Fruit fly (Drosophila melanogaster) whole organism, embryonic: ENCODE results near the gene RpL8.

Experiments used
- Ada2b ChIP-seq: fragments of 200-800 bp; sonication (Bioruptor generic); IDR thresholded peaks from 2 replicates; pipeline ENCODE4 v1.3.6; 2022; ENCODE audit warnings: missing biosample characterization, missing genetic modification characterization
- CG10267 ChIP-seq: fragments of 200-800 bp; sonication (Bioruptor generic); optimal IDR thresholded peaks from 2 replicates; lab custom pipeline; 2018; ENCODE audit warnings: missing biosample characterization, mild to moderate bottlenecking, missing genetic modification characterization, moderate library complexity
- CG10274 ChIP-seq: fragments of 200-800 bp; sonication (Bioruptor generic); optimal IDR thresholded peaks from 3 replicates; lab custom pipeline; 2017; ENCODE audit warnings: missing biosample characterization, mild to moderate bottlenecking, missing genetic modification characterization
- CG10321 ChIP-seq: fragments of 200-800 bp; sonication (Bioruptor generic); IDR thresholded peaks from 2 replicates; pipeline ENCODE4 v1.3.6; 2022; ENCODE audit warnings: missing biosample characterization, missing genetic modification characterization
- CG10979 ChIP-seq: fragments of 200-800 bp; sonication (Bioruptor generic); optimal IDR thresholded peaks from 2 replicates; lab custom pipeline; 2018; ENCODE audit warnings: missing biosample characterization, mild to moderate bottlenecking, missing genetic modification characterization, moderate library complexity
- CG11085 ChIP-seq: fragments of 200-800 bp; sonication (Bioruptor generic); IDR thresholded peaks from 2 replicates; pipeline ENCODE4 v1.3.6; 2022; ENCODE audit warnings: missing biosample characterization, missing genetic modification characterization
- CG11560 ChIP-seq: fragments of 200-800 bp; sonication (Bioruptor generic); IDR thresholded peaks from 3 replicates; pipeline ENCODE4 v1.3.6; 2022; ENCODE audit warnings: missing biosample characterization, missing genetic modification characterization
- CG1233 ChIP-seq: fragments of 200-800 bp; sonication (Bioruptor generic); optimal IDR thresholded peaks from 4 replicates; lab custom pipeline; 2018; ENCODE audit warnings: missing biosample characterization, mild to moderate bottlenecking, missing genetic modification characterization
- CG12769 ChIP-seq: fragments of 200-800 bp; sonication (Bioruptor generic); optimal IDR thresholded peaks from 2 replicates; lab custom pipeline; 2019; ENCODE audit warnings: missing biosample characterization, mild to moderate bottlenecking, missing genetic modification characterization, moderate library complexity
- CG14667 ChIP-seq: fragments of 200-800 bp; sonication (Bioruptor generic); IDR thresholded peaks from 2 replicates; pipeline ENCODE4 v1.3.6; 2022; ENCODE audit warnings: missing biosample characterization, missing genetic modification characterization
- CG16815 ChIP-seq: fragments of 200-800 bp; sonication (Bioruptor generic); optimal IDR thresholded peaks from 3 replicates; lab custom pipeline; 2017; ENCODE audit warnings: missing biosample characterization, mild to moderate bottlenecking, missing genetic modification characterization
- CG16863 ChIP-seq: fragments of 200-800 bp; sonication (Bioruptor generic); optimal IDR thresholded peaks from 3 replicates; lab custom pipeline; 2016; ENCODE audit warnings: missing biosample characterization, missing genetic modification characterization
- CG3065 ChIP-seq: fragments of 200-800 bp; sonication (Bioruptor generic); optimal IDR thresholded peaks from 2 replicates; lab custom pipeline; 2016; ENCODE audit warnings: missing biosample characterization, missing genetic modification characterization
- CG34224 ChIP-seq: fragments of 200-800 bp; sonication (Bioruptor generic); IDR thresholded peaks from 3 replicates; pipeline ENCODE4 v1.3.6; 2022; ENCODE audit warnings: missing biosample characterization, missing genetic modification characterization; ENCODE audit not compliant: partially characterized antibody
- CG34422 ChIP-seq: fragments of 200-800 bp; sonication (Bioruptor generic); IDR thresholded peaks from 3 replicates; pipeline ENCODE4 v1.3.6; 2022; ENCODE audit warnings: missing biosample characterization, missing genetic modification characterization
- CG3726 ChIP-seq: fragments of 200-800 bp; sonication (Bioruptor generic); IDR thresholded peaks from 3 replicates; pipeline ENCODE4, ENCODE4 v1.3.6; 2022; ENCODE audit warnings: missing biosample characterization, missing genetic modification characterization
- CG5953 ChIP-seq: fragments of 200-800 bp; sonication (Bioruptor generic); IDR thresholded peaks from 2 replicates; pipeline ENCODE4 v1.3.6; 2022; ENCODE audit warnings: missing biosample characterization, missing genetic modification characterization
- CG6654 ChIP-seq: fragments of 200-800 bp; sonication (Bioruptor generic); optimal IDR thresholded peaks from 2 replicates; lab custom pipeline; 2017; ENCODE audit warnings: missing biosample characterization, mild to moderate bottlenecking, missing genetic modification characterization
- CG9817 ChIP-seq: fragments of 200-800 bp; sonication (Bioruptor generic); optimal IDR thresholded peaks from 2 replicates; lab custom pipeline; 2018; ENCODE audit warnings: missing biosample characterization, mild to moderate bottlenecking, missing genetic modification characterization, moderate library complexity
- CoRest ChIP-seq: fragments of 200-800 bp; sonication (Bioruptor generic); optimal IDR thresholded peaks from 3 replicates; lab custom pipeline; 2018; ENCODE audit warnings: missing biosample characterization, mild to moderate bottlenecking, missing genetic modification characterization, moderate library complexity
- Dek ChIP-seq: fragments of 200-800 bp; sonication (Bioruptor generic); optimal IDR thresholded peaks from 3 replicates; lab custom pipeline; 2019; ENCODE audit warnings: missing biosample characterization, mild to moderate bottlenecking, missing genetic modification characterization, moderate library complexity
- Hsf ChIP-seq: fragments of 200-800 bp; sonication (Bioruptor generic); optimal IDR thresholded peaks from 3 replicates; lab custom pipeline; 2016; ENCODE audit warnings: missing biosample characterization, missing genetic modification characterization
- Lpt ChIP-seq: fragments of >200 bp; optimal IDR thresholded peaks from 2 replicates; lab custom pipeline; 2018; ENCODE audit warnings: missing biosample characterization, missing genetic modification characterization
- Mes4 ChIP-seq: fragments of 200-800 bp; sonication (Bioruptor generic); optimal IDR thresholded peaks from 2 replicates; lab custom pipeline; 2016; ENCODE audit warnings: missing biosample characterization, missing genetic modification characterization
- Ptx1 ChIP-seq: fragments of 200-800 bp; sonication (Bioruptor generic); IDR thresholded peaks from 2 replicates; pipeline ENCODE4 v1.3.6; 2022; ENCODE audit warnings: missing biosample characterization, missing genetic modification characterization
- Tbp ChIP-seq: fragments of >200 bp; optimal IDR thresholded peaks from 2 replicates; lab custom pipeline; 2018; ENCODE audit warnings: missing biosample characterization, missing genetic modification characterization
- ase ChIP-seq: fragments of 200-800 bp; sonication (Bioruptor generic); IDR thresholded peaks from 3 replicates; pipeline ENCODE4 v1.3.6; 2022; ENCODE audit warnings: missing biosample characterization, missing genetic modification characterization
- ato ChIP-seq: fragments of 200-800 bp; sonication (Bioruptor generic); IDR thresholded peaks from 2 replicates; pipeline ENCODE4 v1.3.6; 2022; ENCODE audit warnings: missing biosample characterization, missing genetic modification characterization; ENCODE audit not compliant: partially characterized antibody
- chm ChIP-seq: fragments of 200-800 bp; sonication (Bioruptor generic); IDR thresholded peaks from 2 replicates; pipeline ENCODE4 v1.3.6; 2022; ENCODE audit warnings: missing biosample characterization, missing genetic modification characterization
- chn ChIP-seq: fragments of 200-800 bp; sonication (Bioruptor generic); optimal IDR thresholded peaks from 2 replicates; lab custom pipeline; 2016; ENCODE audit warnings: missing biosample characterization, missing genetic modification characterization
- da ChIP-seq: fragments of 200-800 bp; sonication (Bioruptor generic); optimal IDR thresholded peaks from 2 replicates; lab custom pipeline; 2016; ENCODE audit warnings: missing biosample characterization, missing genetic modification characterization
- eve ChIP-seq, 2 experiments: fragments of >200 bp; optimal IDR thresholded peaks; 2 replicates each; lab custom pipeline; 2017; ENCODE audit warnings: missing biosample characterization in 2 of 2, missing genetic modification characterization in 2 of 2
- eyg ChIP-seq: fragments of 200-800 bp; sonication (Bioruptor generic); optimal IDR thresholded peaks from 3 replicates; lab custom pipeline; 2016; ENCODE audit warnings: missing biosample characterization, missing genetic modification characterization
- gce ChIP-seq: fragments of 200-800 bp; sonication (Bioruptor generic); IDR thresholded peaks from 3 replicates; pipeline ENCODE4 v1.3.6; 2022; ENCODE audit warnings: missing biosample characterization, missing genetic modification characterization
- gcm ChIP-seq: fragments of 200-800 bp; sonication (Bioruptor generic); optimal IDR thresholded peaks from 2 replicates; lab custom pipeline; 2019; ENCODE audit warnings: missing biosample characterization, mild to moderate bottlenecking, missing genetic modification characterization, moderate library complexity
- hb ChIP-seq: fragments of 200-800 bp; sonication (Bioruptor generic); IDR thresholded peaks from 3 replicates; pipeline ENCODE4 v1.3.6; 2022; ENCODE audit warnings: missing biosample characterization, missing genetic modification characterization; ENCODE audit not compliant: partially characterized antibody
- jumu ChIP-seq: fragments of 200-800 bp; sonication (Bioruptor generic); optimal IDR thresholded peaks from 3 replicates; lab custom pipeline; 2016; ENCODE audit warnings: missing biosample characterization, missing genetic modification characterization
- kah ChIP-seq: fragments of 200-800 bp; sonication (Bioruptor generic); optimal IDR thresholded peaks from 2 replicates; lab custom pipeline; 2018; ENCODE audit warnings: missing biosample characterization, mild to moderate bottlenecking, missing genetic modification characterization
- nmo ChIP-seq: fragments of 200-800 bp; sonication (Bioruptor generic); optimal IDR thresholded peaks from 2 replicates; lab custom pipeline; 2018; ENCODE audit warnings: missing biosample characterization, mild to moderate bottlenecking, missing genetic modification characterization, moderate library complexity
- p53 ChIP-seq: fragments of 200-800 bp; sonication (Bioruptor generic); optimal IDR thresholded peaks from 2 replicates; lab custom pipeline; 2016; ENCODE audit warnings: missing biosample characterization, missing genetic modification characterization
- ro ChIP-seq: fragments of 200-800 bp; sonication (Bioruptor generic); IDR thresholded peaks from 2 replicates; pipeline ENCODE4 v1.3.6; 2022; ENCODE audit warnings: missing biosample characterization, missing genetic modification characterization
- sc ChIP-seq, 3 experiments: fragments of >200 bp in 2 of 3; fragments of 200-800 bp in 1 of 3; sonication (Bioruptor generic) in 1 of 3; optimal IDR thresholded peaks; 2 replicates in 2 of 3; 3 replicates in 1 of 3; lab custom pipeline; 2017; ENCODE audit warnings: mild to moderate bottlenecking in 1 of 3, missing biosample characterization in 1 of 3, missing genetic modification characterization in 1 of 3, missing genetic modification reagents in 1 of 3
- sim ChIP-seq: fragments of 200-800 bp; sonication (Bioruptor generic); IDR thresholded peaks from 2 replicates; pipeline ENCODE4 v1.3.6; 2022; ENCODE audit warnings: missing biosample characterization, missing genetic modification characterization
- sima ChIP-seq: fragments of 200-800 bp; sonication (Bioruptor generic); optimal IDR thresholded peaks from 2 replicates; lab custom pipeline; 2016; ENCODE audit warnings: missing biosample characterization, missing genetic modification characterization
- ssp ChIP-seq: fragments of 200-800 bp; sonication (Bioruptor generic); IDR thresholded peaks from 2 replicates; pipeline ENCODE4 v1.3.6; 2022; ENCODE audit warnings: missing biosample characterization, missing genetic modification characterization
- tgo ChIP-seq: fragments of 200-800 bp; sonication (Bioruptor generic); IDR thresholded peaks from 3 replicates; pipeline ENCODE4 v1.3.6; 2022; ENCODE audit warnings: missing biosample characterization, missing genetic modification characterization
- ttk ChIP-seq: fragments of 200-800 bp; sonication (Bioruptor generic); IDR thresholded peaks from 2 replicates; pipeline ENCODE4 v2.1.2; 2022; ENCODE audit warnings: missing biosample characterization, missing genetic modification characterization
- twi ChIP-seq: fragments of 200-800 bp; optimal IDR thresholded peaks from 2 replicates; lab custom pipeline; 2019; ENCODE audit warnings: missing biosample characterization, mild to moderate bottlenecking, missing genetic modification characterization, moderate library complexity
- zen2 ChIP-seq: fragments of 200-800 bp; sonication (Bioruptor generic); IDR thresholded peaks from 3 replicates; pipeline ENCODE4 v1.3.6; 2022; ENCODE audit warnings: missing biosample characterization, missing genetic modification characterization; ENCODE audit not compliant: partially characterized antibody

RpL8 gene

DNA sequence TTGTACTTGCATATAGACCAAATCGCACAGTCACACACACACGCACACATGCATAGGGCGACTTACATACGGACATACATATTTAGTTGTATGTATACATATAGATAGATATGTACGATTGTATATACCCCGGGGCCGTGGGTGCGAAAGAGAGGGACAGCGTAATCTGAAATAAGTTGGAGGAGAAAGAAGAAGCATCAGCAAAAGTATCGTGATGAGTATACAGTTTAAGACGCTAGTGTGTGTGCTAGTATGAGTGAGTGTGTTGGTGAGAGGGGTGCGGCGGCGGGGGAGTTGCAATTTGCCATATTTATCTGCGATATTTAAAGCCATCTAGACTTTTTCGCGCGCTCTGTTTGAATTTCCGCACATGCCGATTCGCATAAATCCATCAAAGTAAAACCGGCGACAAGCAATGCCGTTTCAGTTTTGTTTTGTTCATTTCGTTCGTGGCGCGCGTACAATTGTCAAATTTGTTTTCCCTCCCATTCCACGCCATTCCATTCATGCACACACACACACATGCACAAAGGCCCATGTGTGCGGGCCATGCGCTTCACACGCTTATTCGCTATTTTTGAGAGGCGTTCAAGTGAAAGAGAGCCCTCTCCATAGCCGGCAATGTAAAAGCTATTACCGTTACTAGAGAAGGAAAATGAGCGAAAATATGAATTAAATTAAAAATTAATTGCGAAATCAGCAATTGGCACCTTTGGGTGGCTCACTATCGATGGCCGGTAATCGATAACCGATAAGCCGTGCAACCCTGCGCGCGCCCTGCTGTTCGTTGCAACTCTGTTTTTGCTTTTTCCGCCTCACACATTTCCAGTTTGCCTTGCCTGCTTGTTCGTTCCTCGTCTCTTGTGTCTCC, 47.9 kb downstream of the RpL8 start (continued):
- TF ChIP-seq CG11085 (GFP tag; lab: Robert Waterston, UW), result peak; percentile 79
- peak; percentile 85 for TF ChIP-seq CG1233
- TF ChIP-seq eve (GFP tag; optimal IDR thresholded peaks at IDR 0.05; lab: Kevin White, UChicago), result no peak
- peak; percentile 74 for TF ChIP-seq CG10274 (GFP tag; lab: Kevin White, UChicago)
- peak; percentile 52 for TF ChIP-seq sima
- TF ChIP-seq chn (GFP tag; lab: Kevin White, UChicago), result peak; percentile 86
- TF ChIP-seq ato (GFP tag; lab: Robert Waterston, UW), result peak; percentile 82
- no peak for TF ChIP-seq Lpt (GFP tag; lab: Kevin White, UChicago)
- TF ChIP-seq p53 (GFP tag; lab: Kevin White, UChicago), result peak; percentile 65
- TF ChIP-seq CG5953 (GFP tag; lab: Robert Waterston, UW), result peak; percentile 63; the same call in 1 of the 2 replicates
- peak; percentile 82; the same call in 2 of the 3 replicates for TF ChIP-seq gce (GFP tag; lab: Robert Waterston, UW)
- TF ChIP-seq CG16863 (GFP tag; lab: Kevin White, UChicago), result peak; percentile 72
- no peak for TF ChIP-seq ro (GFP tag; lab: Robert Waterston, UW)
- peak; percentile 72 for TF ChIP-seq CG10321 (GFP tag; lab: Robert Waterston, UW)
- TF ChIP-seq ttk (GFP tag; lab: Robert Waterston, UW), result peak; percentile 80
- TF ChIP-seq zen2 (GFP tag; lab: Robert Waterston, UW), result 0 out of 3 replicates have a peak, but pooled peaks have one; percentile 56
- TF ChIP-seq gcm (GFP tag; lab: Kevin White, UChicago), result peak; percentile 81
- peak; percentile 78 for TF ChIP-seq jumu (GFP tag; lab: Kevin White, UChicago)
- TF ChIP-seq tgo, result peak; percentile 68
- peak; percentile 71; the same call in 2 of the 3 replicates for TF ChIP-seq hb (GFP tag; lab: Robert Waterston, UW)
- TF ChIP-seq Tbp, result peak; percentile 5
- peak; percentile 81 for TF ChIP-seq CG10267 (tag; lab: Kevin White, UChicago)
- TF ChIP-seq CG10979, result peak; percentile 67
- TF ChIP-seq ase (GFP tag; lab: Robert Waterston, UW), result peak; percentile 72
- no peak for TF ChIP-seq Dek (tag; lab: Kevin White, UChicago)
- peak; percentile 81 for TF ChIP-seq twi (tag; lab: Kevin White, UChicago)
- no peak for TF ChIP-seq CG3726 (GFP tag; lab: Robert Waterston, UW)
- TF ChIP-seq ssp (GFP tag; lab: Robert Waterston, UW), result peak; percentile 52
- TF ChIP-seq CG3065 (GFP tag; lab: Kevin White, UChicago), result peak; percentile 58
- TF ChIP-seq Hsf (GFP tag; lab: Kevin White, UChicago), result peak; percentile 83
- peak; percentile 75 for TF ChIP-seq CG12769
- 0 out of 3 replicates have a peak, but pooled peaks have one; percentile 42 for TF ChIP-seq CG11560
- TF ChIP-seq CG14667 (GFP tag; lab: Robert Waterston, UW), result no peak
- TF ChIP-seq CG34224 (GFP tag; lab: Robert Waterston, UW), result peak; percentile 69
- TF ChIP-seq Mes4 (GFP tag; lab: Kevin White, UChicago), result peak; percentile 84
- peak; percentile 64 for TF ChIP-seq Ptx1 (GFP tag; lab: Robert Waterston, UW)
- TF ChIP-seq nmo (GFP tag; lab: Kevin White, UChicago), result peak; percentile 67
- peak; percentile 68 for TF ChIP-seq CoRest (tag; lab: Kevin White, UChicago)
- peak; percentile 82 for TF ChIP-seq da (GFP tag; lab: Kevin White, UChicago)
- TF ChIP-seq CG9817, result peak; percentile 74
- no peak for TF ChIP-seq sc (optimal IDR thresholded peaks at IDR 0.05; lab: Kevin White, UChicago)
- peak; percentile 76 for TF ChIP-seq sc (GFP tag; optimal IDR thresholded peaks at IDR 0.05; lab: Kevin White, UChicago)
- TF ChIP-seq eyg (GFP tag; lab: Kevin White, UChicago), result peak; percentile 82
- peak; percentile 75 for TF ChIP-seq sim (GFP tag; lab: Robert Waterston, UW)
- TF ChIP-seq chm (GFP tag; lab: Robert Waterston, UW), result peak; percentile 94
- TF ChIP-seq CG16815 (GFP tag; lab: Kevin White, UChicago), result no peak
- TF ChIP-seq CG6654 (GFP tag; lab: Kevin White, UChicago), result peak; percentile 44
- peak; percentile 53 for TF ChIP-seq Ada2b
- no peak for TF ChIP-seq kah (GFP tag; lab: Kevin White, UChicago)
- peak; percentile 56 for TF ChIP-seq CG34422 (GFP tag; lab: Robert Waterston, UW)
